Fruit fly (Drosophila melanogaster) whole organism, embryonic: ENCODE data around the gene CG4455.

Experiments used
- Adf1 ChIP-seq: fragments of 200-800 bp; sonication (Bioruptor generic); IDR thresholded peaks from 2 replicates; pipeline ENCODE4 v1.3.6; 2022; ENCODE audit warnings: missing biosample characterization, missing genetic modification characterization
- Atf3 ChIP-seq: fragments of 200-800 bp; sonication (Bioruptor generic); optimal IDR thresholded peaks from 3 replicates; lab custom pipeline; 2016; ENCODE audit warnings: missing biosample characterization, missing genetic modification characterization
- Bgb ChIP-seq: fragments of 200-800 bp; sonication (Bioruptor generic); IDR thresholded peaks from 2 replicates; pipeline ENCODE4 v1.3.6; 2022; ENCODE audit warnings: missing biosample characterization, missing genetic modification characterization; ENCODE audit not compliant: partially characterized antibody
- CG10979 ChIP-seq: fragments of 200-800 bp; sonication (Bioruptor generic); optimal IDR thresholded peaks from 2 replicates; lab custom pipeline; 2018; ENCODE audit warnings: missing biosample characterization, mild to moderate bottlenecking, missing genetic modification characterization, moderate library complexity
- CG12236 ChIP-seq: fragments of 200-800 bp; sonication (Bioruptor generic); optimal IDR thresholded peaks from 2 replicates; lab custom pipeline; 2016; ENCODE audit warnings: missing biosample characterization, missing genetic modification characterization
- CG14710 ChIP-seq: fragments of 200-800 bp; sonication (Bioruptor generic); optimal IDR thresholded peaks from 3 replicates; lab custom pipeline; 2019; ENCODE audit warnings: missing biosample characterization, mild to moderate bottlenecking, missing genetic modification characterization, moderate library complexity
- CG15514 ChIP-seq: fragments of 200-800 bp; sonication (Bioruptor generic); optimal IDR thresholded peaks from 3 replicates; lab custom pipeline; 2017; ENCODE audit warnings: missing biosample characterization, missing genetic modification characterization, mild to moderate bottlenecking, moderate library complexity, missing genetic modification reagents
- CG2889 ChIP-seq: fragments of 200-800 bp; sonication (Bioruptor generic); IDR thresholded peaks from 3 replicates; pipeline ENCODE4 v1.3.6; 2022; ENCODE audit warnings: missing biosample characterization, missing genetic modification characterization
- CG32532 ChIP-seq: fragments of 200-800 bp; sonication (Bioruptor generic); IDR thresholded peaks from 2 replicates; pipeline ENCODE4 v1.3.6; 2022; ENCODE audit warnings: missing biosample characterization, missing genetic modification characterization
- CG34376 ChIP-seq: fragments of 200-800 bp; sonication (Bioruptor generic); optimal IDR thresholded peaks from 2 replicates; lab custom pipeline; 2018; ENCODE audit warnings: missing biosample characterization, mild to moderate bottlenecking, missing genetic modification characterization
- CG43689 ChIP-seq: fragments of 200-800 bp; sonication (Bioruptor generic); IDR thresholded peaks from 2 replicates; pipeline ENCODE4 v1.3.6; 2022; ENCODE audit warnings: missing biosample characterization, missing genetic modification characterization
- CG4820 ChIP-seq: fragments of 200-800 bp; sonication (Bioruptor generic); optimal IDR thresholded peaks from 3 replicates; lab custom pipeline; 2016; ENCODE audit warnings: missing biosample characterization, missing genetic modification characterization
- CG6854 ChIP-seq: fragments of 200-800 bp; sonication (Bioruptor generic); optimal IDR thresholded peaks from 3 replicates; lab custom pipeline; 2017; ENCODE audit warnings: missing biosample characterization, mild to moderate bottlenecking, missing genetic modification characterization
- CG7556 ChIP-seq: fragments of 200-800 bp; sonication (Bioruptor generic); optimal IDR thresholded peaks from 2 replicates; lab custom pipeline; 2017; ENCODE audit warnings: missing biosample characterization, mild to moderate bottlenecking, missing genetic modification characterization
- CG9609 ChIP-seq: fragments of 200-800 bp; sonication (Bioruptor generic); optimal IDR thresholded peaks from 3 replicates; lab custom pipeline; 2016; ENCODE audit warnings: missing biosample characterization, missing genetic modification characterization
- E2f2 ChIP-seq: fragments of 200-800 bp; sonication (Bioruptor generic); IDR thresholded peaks from 2 replicates; pipeline ENCODE4 v1.3.6; 2022; ENCODE audit warnings: missing biosample characterization, missing genetic modification characterization
- Eip74EF ChIP-seq, 2 experiments: fragments of 200-800 bp in 1 of 2; fragments of >200 bp in 1 of 2; sonication (Bioruptor generic) in 1 of 2; optimal IDR thresholded peaks; 2 replicates each; lab custom pipeline; 2017 to 2019; ENCODE audit warnings: missing biosample characterization in 2 of 2, missing genetic modification characterization in 2 of 2, mild to moderate bottlenecking in 1 of 2, moderate library complexity in 1 of 2
- Hmr ChIP-seq: fragments of 200-800 bp; sonication (Bioruptor generic); optimal IDR thresholded peaks from 3 replicates; lab custom pipeline; 2017; ENCODE audit warnings: mild to moderate bottlenecking, missing biosample characterization, missing genetic modification reagents, missing genetic modification characterization
- Hr78 ChIP-seq, 2 experiments: fragments of 200-800 bp in 1 of 2; fragments of >200 bp in 1 of 2; sonication (Bioruptor generic) in 1 of 2; optimal IDR thresholded peaks; 2 replicates each; lab custom pipeline; 2017 to 2019; ENCODE audit warnings: missing biosample characterization in 2 of 2, missing genetic modification characterization in 2 of 2, mild to moderate bottlenecking in 1 of 2, moderate library complexity in 1 of 2
- Kr ChIP-seq: fragments of 200-800 bp; sonication (Bioruptor generic); optimal IDR thresholded peaks from 2 replicates; lab custom pipeline; 2017; ENCODE audit warnings: missing biosample characterization, mild to moderate bottlenecking, missing genetic modification characterization
- Myb ChIP-seq: fragments of 200-800 bp; sonication (Bioruptor generic); optimal IDR thresholded peaks from 2 replicates; lab custom pipeline; 2016; ENCODE audit warnings: missing biosample characterization, missing genetic modification characterization
- NC2α ChIP-seq: fragments of 200-800 bp; sonication (Bioruptor generic); optimal IDR thresholded peaks from 2 replicates; lab custom pipeline; 2016; ENCODE audit warnings: missing biosample characterization, missing genetic modification characterization
- Nf-YB ChIP-seq: fragments of 200-800 bp; sonication (Bioruptor generic); optimal IDR thresholded peaks from 3 replicates; lab custom pipeline; 2019; ENCODE audit warnings: missing biosample characterization, mild to moderate bottlenecking, missing genetic modification characterization, moderate library complexity
- Oaz ChIP-seq: fragments of 200-800 bp; sonication (Bioruptor generic); IDR thresholded peaks from 2 replicates; pipeline ENCODE4 v1.3.6; 2022; ENCODE audit warnings: missing biosample characterization, missing genetic modification characterization
- Poxn ChIP-seq: fragments of 200-800 bp; sonication (Bioruptor generic); IDR thresholded peaks from 2 replicates; pipeline ENCODE4 v1.3.6; 2022; ENCODE audit warnings: missing biosample characterization, missing genetic modification characterization
- Ptx1 ChIP-seq: fragments of 200-800 bp; sonication (Bioruptor generic); IDR thresholded peaks from 2 replicates; pipeline ENCODE4 v1.3.6; 2022; ENCODE audit warnings: missing biosample characterization, missing genetic modification characterization
- ac ChIP-seq: fragments of 200-800 bp; sonication (Bioruptor generic); optimal IDR thresholded peaks from 3 replicates; lab custom pipeline; 2017; ENCODE audit warnings: missing biosample characterization, mild to moderate bottlenecking, missing genetic modification characterization
- ap ChIP-seq: fragments of 200-800 bp; sonication (Bioruptor generic); IDR thresholded peaks from 2 replicates; pipeline ENCODE4 v1.3.6; 2022; ENCODE audit warnings: missing biosample characterization, missing genetic modification characterization
- bab2 ChIP-seq: fragments of 200-800 bp; sonication (Bioruptor generic); optimal IDR thresholded peaks from 2 replicates; lab custom pipeline; 2016; ENCODE audit warnings: missing biosample characterization, missing genetic modification characterization
- bbx ChIP-seq: fragments of 200-800 bp; sonication (Bioruptor generic); IDR thresholded peaks from 2 replicates; pipeline ENCODE4 v1.3.6; 2022; ENCODE audit warnings: missing biosample characterization, missing genetic modification characterization; ENCODE audit not compliant: partially characterized antibody
- chinmo ChIP-seq: fragments of 200-800 bp; sonication (Bioruptor generic); IDR thresholded peaks from 4 replicates; pipeline ENCODE4 v1.3.6; 2022; ENCODE audit warnings: missing biosample characterization, missing genetic modification characterization; ENCODE audit not compliant: partially characterized antibody
- crp ChIP-seq, 2 experiments: fragments of 200-800 bp; sonication (Bioruptor generic); optimal IDR thresholded peaks; 2 replicates in 1 of 2; 3 replicates in 1 of 2; lab custom pipeline; 2017; ENCODE audit warnings: missing biosample characterization in 2 of 2, missing genetic modification characterization in 2 of 2, mild to moderate bottlenecking in 1 of 2, moderate library complexity in 1 of 2
- disco-r ChIP-seq: fragments of 200-800 bp; sonication (Bioruptor generic); optimal IDR thresholded peaks from 2 replicates; lab custom pipeline; 2016; ENCODE audit warnings: missing biosample characterization, missing genetic modification characterization
- fd96Cb ChIP-seq: fragments of 200-800 bp; sonication (Bioruptor generic); optimal IDR thresholded peaks from 2 replicates; lab custom pipeline; 2018; ENCODE audit warnings: missing biosample characterization, mild to moderate bottlenecking, missing genetic modification characterization, moderate library complexity
- fu2 ChIP-seq: fragments of 200-800 bp; sonication (Bioruptor generic); optimal IDR thresholded peaks from 2 replicates; lab custom pipeline; 2016; ENCODE audit warnings: missing biosample characterization, missing genetic modification characterization
- gem ChIP-seq: fragments of 200-800 bp; sonication (Bioruptor generic); optimal IDR thresholded peaks from 2 replicates; lab custom pipeline; 2019; ENCODE audit warnings: missing biosample characterization, mild to moderate bottlenecking, missing genetic modification characterization, moderate library complexity
- gfzf ChIP-seq: fragments of 200-800 bp; sonication (Bioruptor generic); optimal IDR thresholded peaks from 2 replicates; lab custom pipeline; 2016; ENCODE audit warnings: missing biosample characterization, mild to moderate bottlenecking, missing genetic modification characterization, moderate library complexity
- h ChIP-seq: fragments of >200 bp; optimal IDR thresholded peaks from 2 replicates; lab custom pipeline; 2017
- hkb ChIP-seq, 2 experiments: fragments of 200-800 bp in 1 of 2; fragments of >200 bp in 1 of 2; sonication (Bioruptor generic) in 1 of 2; IDR thresholded peaks in 1 of 2; optimal IDR thresholded peaks in 1 of 2; 2 replicates each; pipeline versions ENCODE4 v1.3.6 to Lab custom; 2017 to 2022; ENCODE audit warnings: missing biosample characterization in 1 of 2, missing genetic modification characterization in 1 of 2
- knrl ChIP-seq: fragments of 200-800 bp; sonication (Bioruptor generic); IDR thresholded peaks from 3 replicates; pipeline ENCODE4 v1.3.6; 2022; ENCODE audit warnings: missing biosample characterization, missing genetic modification characterization; ENCODE audit not compliant: partially characterized antibody
- peb ChIP-seq: fragments of 200-800 bp; sonication (Bioruptor generic); IDR thresholded peaks from 2 replicates; pipeline ENCODE4 v1.3.6; 2022; ENCODE audit warnings: missing biosample characterization, missing genetic modification characterization
- rib ChIP-seq: fragments of 200-800 bp; sonication (Bioruptor generic); IDR thresholded peaks from 2 replicates; pipeline ENCODE4 v1.3.6; 2022; ENCODE audit warnings: missing biosample characterization, missing genetic modification characterization
- slp2 ChIP-seq: fragments of 200-800 bp; sonication (Bioruptor generic); optimal IDR thresholded peaks from 2 replicates; lab custom pipeline; 2016; ENCODE audit warnings: missing biosample characterization, missing genetic modification characterization
- sob ChIP-seq: fragments of 200-800 bp; sonication (Bioruptor generic); IDR thresholded peaks from 2 replicates; pipeline ENCODE4 v1.3.6; 2022; ENCODE audit warnings: missing biosample characterization, missing genetic modification characterization
- tup ChIP-seq: fragments of 200-800 bp; sonication (Bioruptor generic); optimal IDR thresholded peaks from 2 replicates; lab custom pipeline; 2016; ENCODE audit warnings: missing biosample characterization, mild to moderate bottlenecking, missing genetic modification characterization, moderate library complexity
- unc-4 ChIP-seq: fragments of 200-800 bp; sonication (Bioruptor generic); IDR thresholded peaks from 2 replicates; pipeline ENCODE4 v1.3.6; 2022; ENCODE audit warnings: missing biosample characterization, missing genetic modification characterization; ENCODE audit not compliant: partially characterized antibody
- z ChIP-seq: fragments of 200-800 bp; sonication (Bioruptor generic); IDR thresholded peaks from 3 replicates; pipeline ENCODE4 v1.3.6; 2022; ENCODE audit warnings: missing biosample characterization, missing genetic modification characterization
- zen2 ChIP-seq: fragments of 200-800 bp; sonication (Bioruptor generic); IDR thresholded peaks from 3 replicates; pipeline ENCODE4 v1.3.6; 2022; ENCODE audit warnings: missing biosample characterization, missing genetic modification characterization; ENCODE audit not compliant: partially characterized antibody

Gene CG4455

DNA sequence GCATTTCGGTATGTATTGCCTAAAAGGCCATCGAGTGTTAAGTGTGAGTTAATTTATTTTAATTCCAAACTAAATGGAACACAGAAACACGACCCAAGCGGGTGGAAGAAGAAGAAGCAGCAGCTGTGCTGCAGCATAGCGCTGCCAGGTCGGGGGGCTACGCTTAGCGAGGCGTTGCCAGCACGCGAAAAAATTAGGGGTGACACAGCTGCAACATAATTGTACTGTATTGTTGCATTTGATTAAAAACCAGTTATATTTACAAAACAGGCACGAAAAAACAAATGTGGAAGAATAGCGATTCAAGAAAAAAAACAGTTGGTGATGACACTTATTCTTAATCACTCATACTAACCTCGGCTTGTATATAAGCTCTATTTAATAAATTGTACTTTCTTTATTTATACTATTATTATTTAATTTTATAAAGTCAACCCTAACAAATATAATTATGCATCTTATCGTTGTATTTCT lies 2.5 kb upstream of the CG4455 start (continued):
- no peak for TF ChIP-seq Kr (GFP tag; lab: Kevin White, UChicago)
- no peak for TF ChIP-seq Poxn (GFP tag; lab: Robert Waterston, UW)
- TF ChIP-seq sob, result peak; percentile 80
- TF ChIP-seq unc-4 (GFP tag; lab: Robert Waterston, UW), result peak; percentile 58; the same call in 1 of the 2 replicates
- TF ChIP-seq gem, result peak; percentile 83
- TF ChIP-seq CG15514 (GFP tag; lab: Kevin White, UChicago), result peak; percentile 60
- TF ChIP-seq NC2α (GFP tag; lab: Kevin White, UChicago), result peak; percentile 9
- TF ChIP-seq CG7556 (GFP tag; lab: Kevin White, UChicago), result peak; percentile 51
- TF ChIP-seq gfzf (GFP tag; lab: Kevin White, UChicago), result peak; percentile 8
- TF ChIP-seq Bgb, result peak; percentile 73
- peak; percentile 47 for TF ChIP-seq fu2
- 0 out of 3 replicates have a peak, but pooled peaks have one; percentile 59 for TF ChIP-seq zen2 (GFP tag; lab: Robert Waterston, UW)
- peak; percentile 72 for TF ChIP-seq bbx (GFP tag; lab: Robert Waterston, UW)
- peak; percentile 58 for TF ChIP-seq peb (GFP tag; lab: Robert Waterston, UW)
- peak; percentile 43 for TF ChIP-seq CG9609 (GFP tag; lab: Kevin White, UChicago)
- peak in 1 of 2 experiments; percentile 79 for TF ChIP-seq crp (GFP tag; optimal IDR thresholded peaks at IDR 0.05; lab: Kevin White, UChicago)
- peak; percentile 7 for TF ChIP-seq Atf3 (GFP tag; lab: Kevin White, UChicago)
- no peak for TF ChIP-seq CG34376 (GFP tag; lab: Kevin White, UChicago)
- peak; percentile 74 for TF ChIP-seq CG32532 (GFP tag; lab: Robert Waterston, UW)
- no peak for TF ChIP-seq h (lab: Kevin White, UChicago)
- peak; percentile 79 for TF ChIP-seq Hmr
- no peak for TF ChIP-seq tup (GFP tag; lab: Kevin White, UChicago)
- TF ChIP-seq CG6854 (GFP tag; lab: Kevin White, UChicago), result peak; percentile 41
- no peak for TF ChIP-seq Hr78 (GFP tag; optimal IDR thresholded peaks at IDR 0.05; lab: Kevin White, UChicago)
- TF ChIP-seq Adf1, result peak; percentile 35; the same call in 1 of the 2 replicates
- peak; percentile 29 for TF ChIP-seq Nf-YB (GFP tag; lab: Kevin White, UChicago)
- TF ChIP-seq slp2 (GFP tag; lab: Kevin White, UChicago), result peak; percentile 25
- TF ChIP-seq z (GFP tag; lab: Robert Waterston, UW), result no peak
- TF ChIP-seq Eip74EF (GFP tag; optimal IDR thresholded peaks at IDR 0.05; lab: Kevin White, UChicago), result no peak
- no peak for TF ChIP-seq disco-r (GFP tag; lab: Kevin White, UChicago)
- TF ChIP-seq CG4820, result peak; percentile 61
- TF ChIP-seq CG2889 (GFP tag; lab: Robert Waterston, UW), result peak; percentile 71; the same call in 2 of the 3 replicates
- peak; percentile 62 for TF ChIP-seq CG14710
- TF ChIP-seq Myb (GFP tag; lab: Kevin White, UChicago), result peak; percentile 65
- peak; percentile 54 for TF ChIP-seq bab2
- TF ChIP-seq rib (GFP tag; lab: Robert Waterston, UW), result peak; percentile 41; the same call in 1 of the 2 replicates
- peak; percentile 82; the same call in 1 of the 4 replicates for TF ChIP-seq chinmo (GFP tag; lab: Robert Waterston, UW)
- peak; percentile 20 for TF ChIP-seq ac (GFP tag; lab: Kevin White, UChicago)
- peak; percentile 37; the same call in 1 of the 2 replicates for TF ChIP-seq ap (GFP tag; lab: Robert Waterston, UW)
- TF ChIP-seq Oaz (GFP tag; lab: Robert Waterston, UW), result peak; percentile 32; the same call in 1 of the 2 replicates
- TF ChIP-seq E2f2, result peak; percentile 35; the same call in 1 of the 2 replicates
- TF ChIP-seq CG12236 (GFP tag; lab: Kevin White, UChicago), result peak; percentile 14
- peak; percentile 86 for TF ChIP-seq Ptx1 (GFP tag; lab: Robert Waterston, UW)
- peak; percentile 41 for TF ChIP-seq CG10979
- TF ChIP-seq knrl (GFP tag; lab: Robert Waterston, UW), result peak; percentile 68
- TF ChIP-seq hkb (optimal IDR thresholded peaks at IDR 0.05; lab: Kevin White, UChicago), result no peak
- TF ChIP-seq hkb (GFP tag; IDR thresholded peaks at IDR 0.05; lab: Robert Waterston, UW), result peak; percentile 72
- peak; percentile 47; the same call in 1 of the 2 replicates for TF ChIP-seq CG43689 (GFP tag; lab: Robert Waterston, UW)
- peak; percentile 45 for TF ChIP-seq fd96Cb
